Fruit fly (Drosophila melanogaster): ENCODE data around the gene Gr61a.

DNA sequence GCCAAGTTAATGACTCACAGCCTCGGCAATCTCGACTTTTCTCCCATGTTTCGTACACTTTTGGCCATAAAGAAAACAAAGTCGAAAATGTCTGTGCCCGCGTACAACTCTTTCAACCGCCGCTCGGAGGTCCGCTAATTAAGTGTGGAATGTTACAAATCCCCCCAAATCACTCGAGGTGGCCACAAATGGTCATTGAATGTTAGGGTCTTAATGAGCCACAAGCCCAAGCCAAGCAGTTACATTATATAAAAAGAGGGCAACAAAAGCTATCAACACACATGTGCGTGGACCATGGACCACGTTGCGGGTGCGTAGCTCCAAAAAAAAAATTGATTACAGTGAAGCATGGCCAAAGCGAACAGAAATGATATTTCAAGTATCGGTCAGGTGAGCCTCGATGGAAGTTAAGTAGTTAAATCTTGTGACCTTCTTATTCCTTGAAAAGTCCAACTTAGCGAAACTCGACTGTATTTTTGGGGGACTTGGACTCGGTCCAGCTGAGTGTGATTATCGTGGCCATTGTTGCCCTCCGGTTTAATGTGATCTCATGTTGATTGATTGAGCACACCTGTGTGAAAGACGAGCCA lies 21.9 kb upstream of the Gr61a start:
- TF ChIP-seq CG8478 (optimal IDR thresholded peaks at IDR 0.05) = no peak
- no peak for TF ChIP-seq CTCF (optimal IDR thresholded peaks at IDR 0.05)

Data from S2 (cell line).